In genomic region chrII:11132542-11132941, ce11 we compare ENCODE assay signal across 4 worm cellular contexts.
TF ChIP-seq lines count a peak whose summit lies in the region.

TSS of gene F40F8.11 (minus strand) at chrII:11132590.

TF ChIP-seq in whole organism, L1 larva, 84 proteins besides CTCF, POLR2A, EP300 and RAD21 (continued from another document and continues in another):
- TF ChIP-seq grh-1 (GFP tag; IDR thresholded peaks at IDR 0.05; lab: Robert Waterston, UW) (no peak), snu-23 (GFP tag; optimal IDR thresholded peaks at IDR 0.05; lab: Kevin White, UChicago) (peak; percentile 55), efl-3 (GFP tag; optimal IDR thresholded peaks at IDR 0.05; lab: Kevin White, UChicago) (no peak), mep-1 (tag; optimal IDR thresholded peaks at IDR 0.05; lab: Kevin White, UChicago) (peak; percentile 56), aha-1 (tag; optimal IDR thresholded peaks at IDR 0.05; lab: Kevin White, UChicago) (no peak), hpl-2 (GFP tag; optimal IDR thresholded peaks at IDR 0.05; lab: Kevin White, UChicago) (no peak), alr-1 (tag; optimal IDR thresholded peaks at IDR 0.05; lab: Kevin White, UChicago; ENCODE audit: borderline replicate concordance) (no peak), pax-3 (tag; optimal IDR thresholded peaks at IDR 0.05; lab: Kevin White, UChicago) (no peak), nhr-85 (tag; lab: Kevin White, UChicago) (peak; percentile 76), nhr-76 (tag; optimal IDR thresholded peaks at IDR 0.05; lab: Kevin White, UChicago) (no peak), rnt-1 (tag; optimal IDR thresholded peaks at IDR 0.05; lab: Kevin White, UChicago) (peak; percentile 24), nhr-28 (tag; optimal IDR thresholded peaks at IDR 0.05; lab: Kevin White, UChicago) (no peak), tlp-1 (tag; optimal IDR thresholded peaks at IDR 0.05; lab: Kevin White, UChicago) (no peak), swsn-7 (tag; optimal IDR thresholded peaks at IDR 0.05; lab: Kevin White, UChicago) (peak; percentile 20), hlh-4 (tag; optimal IDR thresholded peaks at IDR 0.05; lab: Kevin White, UChicago) (no peak), nhr-71 (tag; optimal IDR thresholded peaks at IDR 0.05; lab: Kevin White, UChicago) (peak; percentile 59), ceh-90 (tag; optimal IDR thresholded peaks at IDR 0.05; lab: Kevin White, UChicago) (no peak), zip-4 (GFP tag; optimal IDR thresholded peaks at IDR 0.05; lab: Kevin White, UChicago) (no peak), ceh-63 (GFP tag; optimal IDR thresholded peaks at IDR 0.05; lab: Kevin White, UChicago) (no peak), lin-35 (GFP tag; optimal IDR thresholded peaks at IDR 0.05; lab: Kevin White, UChicago) (peak; percentile 89 to 95), ceh-88 (GFP tag; IDR thresholded peaks at IDR 0.05; lab: Robert Waterston, UW) (no peak), egl-13 (tag; optimal IDR thresholded peaks at IDR 0.05; lab: Kevin White, UChicago) (no peak), nhr-11 (tag; optimal IDR thresholded peaks at IDR 0.05; lab: Kevin White, UChicago) (no peak), lin-15B (tag; optimal IDR thresholded peaks at IDR 0.05; lab: Kevin White, UChicago) (no peak), fkh-4 (tag; optimal IDR thresholded peaks at IDR 0.05; lab: Kevin White, UChicago; ENCODE audit: borderline replicate concordance) (no peak), lin-39 (tag; optimal IDR thresholded peaks at IDR 0.05; lab: Kevin White, UChicago) (peak; percentile 8), nhr-77 (tag; optimal IDR thresholded peaks at IDR 0.05; lab: Kevin White, UChicago) (no peak), hlh-17 (GFP tag; optimal IDR thresholded peaks at IDR 0.05; lab: Kevin White, UChicago; ENCODE audit: borderline replicate concordance) (no peak), Y116A8C.19 (tag; optimal IDR thresholded peaks at IDR 0.05; lab: Kevin White, UChicago; ENCODE audit: borderline replicate concordance) (no peak), nhr-20 (tag; optimal IDR thresholded peaks at IDR 0.05; lab: Kevin White, UChicago) (peak; percentile 39), unc-30 (tag; optimal IDR thresholded peaks at IDR 0.05; lab: Kevin White, UChicago) (no peak), elt-3 (tag; optimal IDR thresholded peaks at IDR 0.05; lab: Kevin White, UChicago) (no peak), irx-1 (tag; optimal IDR thresholded peaks at IDR 0.05; lab: Kevin White, UChicago) (no peak), lir-3 (tag; optimal IDR thresholded peaks at IDR 0.05; lab: Kevin White, UChicago; ENCODE audit: poor library complexity) (peak; percentile 2)

TF ChIP-seq in whole organism, L2 larva, 48 proteins besides CTCF, POLR2A, EP300 and RAD21 (continued from another document):
- TF ChIP-seq egl-27 (tag; optimal IDR thresholded peaks at IDR 0.05; lab: Kevin White, UChicago) (no peak), unc-55 (GFP tag; optimal IDR thresholded peaks at IDR 0.05; lab: Kevin White, UChicago) (peak; percentile 80), ama-1 (optimal IDR thresholded peaks at IDR 0.05; lab: Kevin White, UChicago) (no peak), peb-1 (tag; optimal IDR thresholded peaks at IDR 0.05; lab: Kevin White, UChicago) (no peak), snpc-4 (tag; optimal IDR thresholded peaks at IDR 0.05; lab: Kevin White, UChicago) (no peak), R02D3.7 (tag; optimal IDR thresholded peaks at IDR 0.05; lab: Kevin White, UChicago) (no peak), nhr-10 (tag; optimal IDR thresholded peaks at IDR 0.05; lab: Kevin White, UChicago) (no peak), ztf-4 (tag; optimal IDR thresholded peaks at IDR 0.05; lab: Kevin White, UChicago) (peak; percentile 22), C34F6.9 (tag; optimal IDR thresholded peaks at IDR 0.05; lab: Kevin White, UChicago) (peak; percentile 60), sma-9 (GFP tag; optimal IDR thresholded peaks at IDR 0.05; lab: Kevin White, UChicago) (no peak), sma-9 (tag; optimal IDR thresholded peaks at IDR 0.05; lab: Kevin White, UChicago) (no peak), mab-5 (tag; optimal IDR thresholded peaks at IDR 0.05; lab: Kevin White, UChicago) (peak; percentile 44), nhr-25 (tag; optimal IDR thresholded peaks at IDR 0.05; lab: Kevin White, UChicago) (peak; percentile 38), nhr-129 (tag; optimal IDR thresholded peaks at IDR 0.05; lab: Kevin White, UChicago) (peak; percentile 1), nhr-23 (tag; optimal IDR thresholded peaks at IDR 0.05; lab: Kevin White, UChicago) (no peak), elt-1 (tag; optimal IDR thresholded peaks at IDR 0.05; lab: Kevin White, UChicago) (no peak), Y55F3AM.14 (GFP tag; optimal IDR thresholded peaks at IDR 0.05; lab: Kevin White, UChicago) (no peak), blmp-1 (tag; optimal IDR thresholded peaks at IDR 0.05; lab: Kevin White, UChicago; ENCODE audit: insufficient read depth) (no peak), gmeb-1 (tag; optimal IDR thresholded peaks at IDR 0.05; lab: Kevin White, UChicago) (peak; percentile 94), lin-11 (tag; optimal IDR thresholded peaks at IDR 0.05; lab: Kevin White, UChicago) (no peak)

TF ChIP-seq in whole organism, L3 larva, 47 proteins besides CTCF, POLR2A, EP300 and RAD21 (continued from another document):
- TF ChIP-seq hmg-11 (tag; optimal IDR thresholded peaks at IDR 0.05; lab: Kevin White, UChicago) (peak; percentile 15), pqm-1 (tag; optimal IDR thresholded peaks at IDR 0.05; lab: Kevin White, UChicago) (no peak)

TF ChIP-seq in whole organism, L4 larva, 104 proteins besides CTCF, POLR2A, EP300 and RAD21 (continued from another document):
- TF ChIP-seq nhr-102 (tag; optimal IDR thresholded peaks at IDR 0.05; lab: Kevin White, UChicago): peak; percentile 11
- peak; percentile 1 for TF ChIP-seq nhr-28 (tag; optimal IDR thresholded peaks at IDR 0.05; lab: Kevin White, UChicago)
- no peak for TF ChIP-seq nhr-237 (tag; optimal IDR thresholded peaks at IDR 0.05; lab: Kevin White, UChicago)
- TF ChIP-seq nhr-48 (tag; optimal IDR thresholded peaks at IDR 0.05; lab: Kevin White, UChicago): no peak
- no peak for TF ChIP-seq nhr-42 (GFP tag; IDR thresholded peaks at IDR 0.05; lab: Robert Waterston, UW)
- TF ChIP-seq hlh-30 (tag; optimal IDR thresholded peaks at IDR 0.05; lab: Kevin White, UChicago; ENCODE audit: insufficient read depth): peak; percentile 25
TF ChIP-seq in whole organism, L4 larva: peak in this region for 12.
